Fruit fly (Drosophila melanogaster): ENCODE data around the gene CG13085.

dm6 chr2L:19382353-19382752 is 41.5 kb upstream of the CG13085 start:
- TF ChIP-seq pan (optimal IDR thresholded peaks at IDR 0.05) (no peak), CG8478 (optimal IDR thresholded peaks at IDR 0.05) (no peak), usp (GFP tag; optimal IDR thresholded peaks at IDR 0.05) (no peak)

Data from whole organism.